ENCODE assay signal across 1 fruit fly cellular context in genomic region chr3R:22236761-22237160, dm6.
TF ChIP-seq lines count a peak whose summit lies in the region.

No protein-coding gene starts in this region.

TF ChIP-seq in whole organism, embryonic, 481 proteins besides CTCF, POLR2A, EP300 and RAD21 (continued from another document):
- TF ChIP-seq CG9215 (GFP tag; IDR thresholded peaks at IDR 0.05; lab: Robert Waterston, UW) (no peak), wdn (GFP tag; IDR thresholded peaks at IDR 0.05; lab: Robert Waterston, UW) (no peak), ab (GFP tag; optimal IDR thresholded peaks at IDR 0.05; lab: Kevin White, UChicago) (no peak), HLH4C (GFP tag; IDR thresholded peaks at IDR 0.05; lab: Robert Waterston, UW; ENCODE audit: partially characterized antibody) (no peak), CG9932 (GFP tag; IDR thresholded peaks at IDR 0.05; lab: Robert Waterston, UW) (no peak), sisA (GFP tag; IDR thresholded peaks at IDR 0.05; lab: Robert Waterston, UW) (peak; percentile 48; the same call in 1 of the 2 replicates), sqz (GFP tag; optimal IDR thresholded peaks at IDR 0.05; lab: Kevin White, UChicago) (peak; percentile 63), CG12659 (GFP tag; optimal IDR thresholded peaks at IDR 0.05; lab: Kevin White, UChicago) (peak; percentile 39), CG13296 (GFP tag; optimal IDR thresholded peaks at IDR 0.05; lab: Kevin White, UChicago) (peak; percentile 25), ato (GFP tag; IDR thresholded peaks at IDR 0.05; lab: Robert Waterston, UW; ENCODE audit: partially characterized antibody) (no peak), chm (GFP tag; IDR thresholded peaks at IDR 0.05; lab: Robert Waterston, UW) (peak; percentile 47; the same call in 1 of the 2 replicates), Ets97D (GFP tag; optimal IDR thresholded peaks at IDR 0.05; lab: Kevin White, UChicago) (no peak), CG16863 (GFP tag; optimal IDR thresholded peaks at IDR 0.05; lab: Kevin White, UChicago) (no peak), PHDP (tag; optimal IDR thresholded peaks at IDR 0.05; lab: Kevin White, UChicago) (peak; percentile 57), fru (optimal IDR thresholded peaks at IDR 0.05; lab: Kevin White, UChicago) (no peak), CG3838 (GFP tag; optimal IDR thresholded peaks at IDR 0.05; lab: Kevin White, UChicago) (no peak), CG10431 (GFP tag; optimal IDR thresholded peaks at IDR 0.05; lab: Kevin White, UChicago) (no peak), CG4360 (GFP tag; IDR thresholded peaks at IDR 0.05; lab: Robert Waterston, UW) (no peak), CG1647 (GFP tag; optimal IDR thresholded peaks at IDR 0.05; lab: Kevin White, UChicago) (peak; percentile 33), da (GFP tag; optimal IDR thresholded peaks at IDR 0.05; lab: Kevin White, UChicago) (no peak), Drgx (GFP tag; IDR thresholded peaks at IDR 0.05; lab: Robert Waterston, UW) (no peak), pho (GFP tag; optimal IDR thresholded peaks at IDR 0.05; lab: Kevin White, UChicago) (peak; percentile 13), Doc3 (GFP tag; IDR thresholded peaks at IDR 0.05; lab: Robert Waterston, UW; ENCODE audit: partially characterized antibody) (no peak), gsb-n (tag; optimal IDR thresholded peaks at IDR 0.05; lab: Kevin White, UChicago) (peak; percentile 49), CG17802 (tag; optimal IDR thresholded peaks at IDR 0.05; lab: Kevin White, UChicago) (no peak), HLH3B (GFP tag; IDR thresholded peaks at IDR 0.05; lab: Robert Waterston, UW) (peak; percentile 55; the same call in 1 of the 2 replicates), fd96Cb (tag; optimal IDR thresholded peaks at IDR 0.05; lab: Kevin White, UChicago) (peak; percentile 62), CG15073 (GFP tag; optimal IDR thresholded peaks at IDR 0.05; lab: Kevin White, UChicago) (no peak), CG2889 (GFP tag; IDR thresholded peaks at IDR 0.05; lab: Robert Waterston, UW) (no peak), Awh (GFP tag; IDR thresholded peaks at IDR 0.05; lab: Robert Waterston, UW) (no peak), gro (GFP tag; optimal IDR thresholded peaks at IDR 0.05; lab: Kevin White, UChicago) (no peak), CG3995 (GFP tag; optimal IDR thresholded peaks at IDR 0.05; lab: Kevin White, UChicago) (no peak), MBD-R2 (GFP tag; IDR thresholded peaks at IDR 0.05; lab: Robert Waterston, UW) (no peak), CG11723 (GFP tag; optimal IDR thresholded peaks at IDR 0.05; lab: Kevin White, UChicago) (no peak), CG4820 (GFP tag; optimal IDR thresholded peaks at IDR 0.05; lab: Kevin White, UChicago) (peak; percentile 54), Elba2 (GFP tag; optimal IDR thresholded peaks at IDR 0.05; lab: Kevin White, UChicago) (no peak), row (GFP tag; IDR thresholded peaks at IDR 0.05; lab: Robert Waterston, UW) (peak; percentile 76), Eip74EF (GFP tag; optimal IDR thresholded peaks at IDR 0.05; lab: Kevin White, UChicago) (peak in 1 of 2 experiments; percentile 16), CG14050 (GFP tag; IDR thresholded peaks at IDR 0.05; lab: Robert Waterston, UW) (no peak), crc (GFP tag; optimal IDR thresholded peaks at IDR 0.05; lab: Kevin White, UChicago) (no peak), klu (GFP tag; IDR thresholded peaks at IDR 0.05; lab: Robert Waterston, UW) (no peak), knrl (GFP tag; IDR thresholded peaks at IDR 0.05; lab: Robert Waterston, UW; ENCODE audit: partially characterized antibody) (no peak), Hr51 (GFP tag; optimal IDR thresholded peaks at IDR 0.05; lab: Kevin White, UChicago) (peak in 1 of 2 experiments; percentile 69), zen2 (GFP tag; IDR thresholded peaks at IDR 0.05; lab: Robert Waterston, UW; ENCODE audit: partially characterized antibody) (no peak), CG11696 (GFP tag; IDR thresholded peaks at IDR 0.05; lab: Robert Waterston, UW) (no peak), CG13624 (GFP tag; optimal IDR thresholded peaks at IDR 0.05; lab: Kevin White, UChicago) (peak; percentile 14), lmd (GFP tag; IDR thresholded peaks at IDR 0.05; lab: Robert Waterston, UW) (peak; percentile 47), CG12071 (GFP tag; optimal IDR thresholded peaks at IDR 0.05; lab: Kevin White, UChicago) (peak; percentile 60), Trl (optimal IDR thresholded peaks at IDR 0.05; lab: Kevin White, UChicago) (no peak), Trl (GFP tag; optimal IDR thresholded peaks at IDR 0.05; lab: Kevin White, UChicago) (peak; percentile 48), BEAF-32 (GFP tag; optimal IDR thresholded peaks at IDR 0.05; lab: Kevin White, UChicago) (no peak), Kr (GFP tag; optimal IDR thresholded peaks at IDR 0.05; lab: Kevin White, UChicago) (no peak), CG34422 (GFP tag; IDR thresholded peaks at IDR 0.05; lab: Robert Waterston, UW) (no peak), CG11560 (tag; IDR thresholded peaks at IDR 0.05; lab: Robert Waterston, UW) (no peak), slp2 (GFP tag; optimal IDR thresholded peaks at IDR 0.05; lab: Kevin White, UChicago) (no peak), CG10654 (GFP tag; optimal IDR thresholded peaks at IDR 0.05; lab: Kevin White, UChicago) (peak; percentile 28), Sry-δ (GFP tag; optimal IDR thresholded peaks at IDR 0.05; lab: Kevin White, UChicago) (peak; percentile 5), Meics (GFP tag; optimal IDR thresholded peaks at IDR 0.05; lab: Kevin White, UChicago) (peak; percentile 64), CG17568 (GFP tag; optimal IDR thresholded peaks at IDR 0.05; lab: Kevin White, UChicago) (peak; percentile 31), GATAe (GFP tag; conservative IDR thresholded peaks at IDR 0.05; lab: Robert Waterston, UW) (no peak), usp (GFP tag; optimal IDR thresholded peaks at IDR 0.05; lab: Kevin White, UChicago) (no peak), gsb (GFP tag; IDR thresholded peaks at IDR 0.05; lab: Robert Waterston, UW) (no peak), Dek (tag; optimal IDR thresholded peaks at IDR 0.05; lab: Kevin White, UChicago) (peak; percentile 43), CG6689 (GFP tag; IDR thresholded peaks at IDR 0.05; lab: Robert Waterston, UW) (no peak), Hr78 (GFP tag; optimal IDR thresholded peaks at IDR 0.05; lab: Kevin White, UChicago) (no peak), Dll (GFP tag; IDR thresholded peaks at IDR 0.05; lab: Robert Waterston, UW; ENCODE audit: partially characterized antibody) (no peak), rib (GFP tag; IDR thresholded peaks at IDR 0.05; lab: Robert Waterston, UW) (no peak), Ets65A (GFP tag; lab: Kevin White, UChicago) (peak; percentile 73), sc (optimal IDR thresholded peaks at IDR 0.05; lab: Kevin White, UChicago) (no peak), sc (GFP tag; optimal IDR thresholded peaks at IDR 0.05; lab: Kevin White, UChicago) (no peak), NC2β (GFP tag; optimal IDR thresholded peaks at IDR 0.05; lab: Kevin White, UChicago) (no peak), CG4328 (GFP tag; optimal IDR thresholded peaks at IDR 0.05; lab: Kevin White, UChicago) (no peak), unc-4 (GFP tag; IDR thresholded peaks at IDR 0.05; lab: Robert Waterston, UW; ENCODE audit: partially characterized antibody) (no peak), lov (optimal IDR thresholded peaks at IDR 0.05; lab: Kevin White, UChicago) (no peak), lov (GFP tag; IDR thresholded peaks at IDR 0.05; lab: Robert Waterston, UW) (no peak), bigmax (GFP tag; optimal IDR thresholded peaks at IDR 0.05; lab: Kevin White, UChicago) (no peak), ranshi (GFP tag; IDR thresholded peaks at IDR 0.05; lab: Robert Waterston, UW) (peak; percentile 38; the same call in 1 of the 2 replicates), CG5245 (GFP tag; optimal IDR thresholded peaks at IDR 0.05; lab: Kevin White, UChicago) (no peak), kni (GFP tag; optimal IDR thresholded peaks at IDR 0.05; lab: Kevin White, UChicago) (no peak), hb (GFP tag; IDR thresholded peaks at IDR 0.05; lab: Robert Waterston, UW; ENCODE audit: partially characterized antibody) (no peak), CG11456 (GFP tag; IDR thresholded peaks at IDR 0.05; lab: Robert Waterston, UW) (no peak), slou (GFP tag; optimal IDR thresholded peaks at IDR 0.05; lab: Kevin White, UChicago) (peak; percentile 23), CG3281 (GFP tag; optimal IDR thresholded peaks at IDR 0.05; lab: Kevin White, UChicago) (peak; percentile 64), CG13424 (tag; optimal IDR thresholded peaks at IDR 0.05; lab: Kevin White, UChicago) (peak; percentile 55), crol (GFP tag; IDR thresholded peaks at IDR 0.05; lab: Robert Waterston, UW) (no peak), ap (GFP tag; IDR thresholded peaks at IDR 0.05; lab: Robert Waterston, UW) (0 out of 2 replicates have a peak, but pooled peaks have one; percentile 18), CG11504 (tag; optimal IDR thresholded peaks at IDR 0.05; lab: Kevin White, UChicago) (peak; percentile 75), CG3065 (GFP tag; optimal IDR thresholded peaks at IDR 0.05; lab: Kevin White, UChicago) (no peak), CG7271 (tag; optimal IDR thresholded peaks at IDR 0.05; lab: Kevin White, UChicago) (no peak), NK7.1 (GFP tag; optimal IDR thresholded peaks at IDR 0.05; lab: Kevin White, UChicago) (peak; percentile 30), eve (GFP tag; optimal IDR thresholded peaks at IDR 0.05; lab: Kevin White, UChicago) (peak in 1 of 2 experiments; percentile 71), CG4617 (GFP tag; optimal IDR thresholded peaks at IDR 0.05; lab: Kevin White, UChicago; ENCODE audit: borderline replicate concordance) (no peak), CG32767 (GFP tag; IDR thresholded peaks at IDR 0.05; lab: Robert Waterston, UW) (no peak), Sry-β (GFP tag; optimal IDR thresholded peaks at IDR 0.05; lab: Kevin White, UChicago) (no peak), Ravus (GFP tag; IDR thresholded peaks at IDR 0.05; lab: Robert Waterston, UW) (no peak), CG18262 (tag; optimal IDR thresholded peaks at IDR 0.05; lab: Kevin White, UChicago) (peak; percentile 57), peb (GFP tag; IDR thresholded peaks at IDR 0.05; lab: Robert Waterston, UW) (no peak), CG33557 (GFP tag; optimal IDR thresholded peaks at IDR 0.05; lab: Kevin White, UChicago) (no peak), CG8290 (GFP tag; optimal IDR thresholded peaks at IDR 0.05; lab: Kevin White, UChicago) (no peak), CG8290 (tag; optimal IDR thresholded peaks at IDR 0.05; lab: Kevin White, UChicago) (peak in 1 of 2 experiments; percentile 25), CG3726 (GFP tag; IDR thresholded peaks at IDR 0.05; lab: Robert Waterston, UW) (no peak), HmgD (GFP tag; optimal IDR thresholded peaks at IDR 0.05; lab: Kevin White, UChicago) (no peak), vnd (GFP tag; IDR thresholded peaks at IDR 0.05; lab: Robert Waterston, UW; ENCODE audit: partially characterized antibody) (no peak), slbo (GFP tag; IDR thresholded peaks at IDR 0.05; lab: Robert Waterston, UW) (peak; percentile 52), CG4730 (GFP tag; IDR thresholded peaks at IDR 0.05; lab: Robert Waterston, UW) (no peak), grn (GFP tag; optimal IDR thresholded peaks at IDR 0.05; lab: Kevin White, UChicago) (no peak), cg (GFP tag; optimal IDR thresholded peaks at IDR 0.05; lab: Kevin White, UChicago) (peak; percentile 28), pum (GFP tag; optimal IDR thresholded peaks at IDR 0.05; lab: Kevin White, UChicago) (peak; percentile 36), bbx (GFP tag; IDR thresholded peaks at IDR 0.05; lab: Robert Waterston, UW; ENCODE audit: partially characterized antibody) (no peak), chn (GFP tag; optimal IDR thresholded peaks at IDR 0.05; lab: Kevin White, UChicago) (peak; percentile 26), dimm (GFP tag; IDR thresholded peaks at IDR 0.05; lab: Robert Waterston, UW) (no peak), CG2678 (tag; optimal IDR thresholded peaks at IDR 0.05; lab: Kevin White, UChicago) (peak; percentile 77), CG33213 (GFP tag; optimal IDR thresholded peaks at IDR 0.05; lab: Kevin White, UChicago) (peak; percentile 10), CG9437 (GFP tag; optimal IDR thresholded peaks at IDR 0.05; lab: Kevin White, UChicago) (no peak), Optix (GFP tag; IDR thresholded peaks at IDR 0.05; lab: Robert Waterston, UW) (no peak), ERR (GFP tag; optimal IDR thresholded peaks at IDR 0.05; lab: Kevin White, UChicago) (no peak), gcm (GFP tag; optimal IDR thresholded peaks at IDR 0.05; lab: Kevin White, UChicago) (peak; percentile 1), fd64A (GFP tag; optimal IDR thresholded peaks at IDR 0.05; lab: Kevin White, UChicago) (peak; percentile 23), hkb (optimal IDR thresholded peaks at IDR 0.05; lab: Kevin White, UChicago) (no peak), hkb (GFP tag; IDR thresholded peaks at IDR 0.05; lab: Robert Waterston, UW) (peak; percentile 49), CG13287 (GFP tag; IDR thresholded peaks at IDR 0.05; lab: Robert Waterston, UW; ENCODE audit: partially characterized antibody) (no peak), Dip3 (GFP tag; optimal IDR thresholded peaks at IDR 0.05; lab: Kevin White, UChicago) (no peak), Camta (GFP tag; optimal IDR thresholded peaks at IDR 0.05; lab: Kevin White, UChicago) (peak; percentile 1), schlank (tag; optimal IDR thresholded peaks at IDR 0.05; lab: Kevin White, UChicago) (no peak), p53 (GFP tag; optimal IDR thresholded peaks at IDR 0.05; lab: Kevin White, UChicago) (no peak), nom (GFP tag; optimal IDR thresholded peaks at IDR 0.05; lab: Kevin White, UChicago) (no peak), hth (optimal IDR thresholded peaks at IDR 0.05; lab: Kevin White, UChicago) (no peak), Lim3 (GFP tag; IDR thresholded peaks at IDR 0.05; lab: Robert Waterston, UW) (no peak), CG8924 (tag; optimal IDR thresholded peaks at IDR 0.05; lab: Kevin White, UChicago) (peak; percentile 57), ATbp (GFP tag; optimal IDR thresholded peaks at IDR 0.05; lab: Kevin White, UChicago) (peak; percentile 45), CG8765 (GFP tag; IDR thresholded peaks at IDR 0.05; lab: Robert Waterston, UW) (no peak), Hmx (GFP tag; optimal IDR thresholded peaks at IDR 0.05; lab: Kevin White, UChicago) (no peak)
